Fruit fly (Drosophila melanogaster) whole organism, embryonic: Measurements from ENCODE around the gene CG34427.
A peak's percentile ranks its signal among the peaks of the same experiment; 100 is the strongest.

Experiments used
- Blimp-1 ChIP-seq: fragments of 200-800 bp; sonication (Bioruptor generic); optimal IDR thresholded peaks from 3 replicates; lab custom pipeline; 2018; ENCODE audit warnings: missing biosample characterization, missing genetic modification characterization, mild to moderate bottlenecking, moderate library complexity, missing genetic modification reagents
- HLH4C ChIP-seq: fragments of 200-800 bp; sonication (Bioruptor generic); IDR thresholded peaks from 3 replicates; pipeline ENCODE4 v1.3.6; 2022; ENCODE audit warnings: missing biosample characterization, missing genetic modification characterization; ENCODE audit not compliant: partially characterized antibody
- bab2 ChIP-seq: fragments of 200-800 bp; sonication (Bioruptor generic); optimal IDR thresholded peaks from 2 replicates; lab custom pipeline; 2016; ENCODE audit warnings: missing biosample characterization, missing genetic modification characterization
- chn ChIP-seq: fragments of 200-800 bp; sonication (Bioruptor generic); optimal IDR thresholded peaks from 2 replicates; lab custom pipeline; 2016; ENCODE audit warnings: missing biosample characterization, missing genetic modification characterization
- pan ChIP-seq, 4 experiments: fragments of >200 bp in 3 of 4; fragments of 200-800 bp in 1 of 4; sonication (Bioruptor generic) in 1 of 4; optimal IDR thresholded peaks in 3 of 4; IDR thresholded peaks in 1 of 4; 2 replicates each; pipeline versions ENCODE4 v1.3.6 to Lab custom; 2017 to 2022; ENCODE audit warnings: missing biosample characterization in 2 of 4, missing genetic modification characterization in 2 of 4, mixed read lengths in 1 of 4
- prd ChIP-seq, 3 experiments: fragments of >200 bp in 2 of 3; fragments of 200-800 bp in 1 of 3; sonication (Bioruptor generic) in 1 of 3; optimal IDR thresholded peaks in 2 of 3; IDR thresholded peaks in 1 of 3; 2 replicates in 2 of 3; 3 replicates in 1 of 3; pipeline versions ENCODE4 v1.3.6 to Lab custom; 2017 to 2022; ENCODE audit warnings: missing biosample characterization in 1 of 3, missing genetic modification characterization in 1 of 3

DNA sequence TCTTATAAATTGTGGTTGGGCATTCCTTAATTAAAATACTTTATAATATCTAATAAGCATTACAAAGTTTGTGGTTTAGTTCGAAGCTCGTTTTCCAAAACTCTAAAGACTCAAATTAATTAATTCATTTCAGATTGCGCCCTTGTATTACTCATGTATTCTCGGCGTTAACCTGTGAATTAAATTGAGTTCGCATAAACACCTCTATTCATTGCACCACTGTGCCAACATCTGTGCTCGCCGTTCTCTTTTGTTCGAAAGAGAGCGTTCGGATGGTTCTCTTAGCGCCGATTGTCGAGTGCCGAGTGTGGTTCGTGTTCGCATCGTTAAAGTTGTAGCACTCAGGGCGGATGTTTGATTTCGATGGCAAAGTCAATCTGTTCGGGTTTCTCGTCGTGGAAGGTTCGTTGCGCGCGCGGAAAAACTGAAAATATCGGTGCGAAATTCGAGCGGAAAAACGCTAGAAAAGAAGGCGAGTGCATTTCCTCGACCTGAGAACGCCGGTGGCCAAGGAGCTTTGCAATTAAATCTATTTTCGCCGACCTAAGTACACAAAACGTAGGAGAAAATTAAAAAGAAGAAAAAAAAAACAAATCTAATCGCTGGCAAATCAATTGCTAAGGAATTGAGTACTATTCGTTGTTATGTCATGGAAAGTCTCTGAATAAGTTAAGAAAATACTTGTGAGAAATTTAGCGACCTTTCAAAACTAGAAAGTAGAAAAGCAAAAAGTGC is 22.7 kb downstream of the CG34427 start, which contains the start of gene dally:
- TF ChIP-seq pan (optimal IDR thresholded peaks at IDR 0.05; lab: Kevin White, UChicago) (no peak), pan (GFP tag; optimal IDR thresholded peaks at IDR 0.05 in 1 of 2, IDR thresholded peaks at IDR 0.05 in 1 of 2) (peak in 1 of 2 experiments; percentile 64), chn (GFP tag; lab: Kevin White, UChicago) (no peak), HLH4C (GFP tag; lab: Robert Waterston, UW) (peak; percentile 50), bab2 (GFP tag; lab: Kevin White, UChicago) (no peak), prd (optimal IDR thresholded peaks at IDR 0.05; lab: Kevin White, UChicago) (no peak), prd (GFP tag; IDR thresholded peaks at IDR 0.05; lab: Robert Waterston, UW) (no peak), Blimp-1 (GFP tag; lab: Kevin White, UChicago) (no peak)
